Worm (Caenorhabditis elegans): Measurements from ENCODE around the gene F10E9.4.

DNA sequence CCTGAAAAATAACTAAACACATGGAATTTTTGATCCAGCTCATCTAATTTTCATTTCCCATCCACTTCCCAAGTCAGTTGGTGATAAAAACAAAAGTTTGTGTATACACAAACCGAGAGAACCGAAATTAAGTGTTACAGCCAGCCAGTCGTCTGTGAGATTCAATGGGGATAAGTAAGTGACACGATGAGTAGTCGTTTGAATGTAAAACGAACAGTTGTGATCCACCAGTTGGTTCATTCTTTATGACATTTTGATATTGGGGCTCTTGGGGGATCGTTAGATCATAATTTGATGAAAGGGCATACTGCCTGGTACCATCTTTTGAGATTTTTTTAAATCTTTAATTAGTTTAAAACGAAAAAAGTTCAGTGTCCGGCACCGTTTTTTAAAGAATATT lies 21.5 kb upstream of the F10E9.4 start:
- no peak for TF ChIP-seq fkh-10 (GFP tag; optimal IDR thresholded peaks at IDR 0.05)
- TF ChIP-seq mdl-1 (tag; optimal IDR thresholded peaks at IDR 0.05): no peak
- no peak for TF ChIP-seq unc-62 (GFP tag; optimal IDR thresholded peaks at IDR 0.05 in 1 of 2)
- TF ChIP-seq unc-62 (tag; optimal IDR thresholded peaks at IDR 0.05): no peak
- TF ChIP-seq nhr-237 (tag; optimal IDR thresholded peaks at IDR 0.05): no peak
- TF ChIP-seq Y105C5A.15 (GFP tag; IDR thresholded peaks at IDR 0.05): no peak
- TF ChIP-seq ztf-11 (tag; optimal IDR thresholded peaks at IDR 0.05): no peak
- TF ChIP-seq cey-2 (tag; optimal IDR thresholded peaks at IDR 0.05; ENCODE audit: borderline replicate concordance, insufficient read depth): no peak
- no peak for TF ChIP-seq D1046.2 (GFP tag; IDR thresholded peaks at IDR 0.05)
- TF ChIP-seq snpc-4 (tag; optimal IDR thresholded peaks at IDR 0.05): no peak
- TF ChIP-seq hmg-1.1 (GFP tag; IDR thresholded peaks at IDR 0.05): no peak
- no peak for TF ChIP-seq F49E8.2 (tag; optimal IDR thresholded peaks at IDR 0.05; ENCODE audit: borderline replicate concordance)
- TF ChIP-seq mep-1 (tag; optimal IDR thresholded peaks at IDR 0.05): no peak
- TF ChIP-seq T26A8.4 (GFP tag; IDR thresholded peaks at IDR 0.05): no peak

All from whole organism, L4 larva.